1 fruit fly cellular context compared by ENCODE assay signal in the genomic region with DNA sequence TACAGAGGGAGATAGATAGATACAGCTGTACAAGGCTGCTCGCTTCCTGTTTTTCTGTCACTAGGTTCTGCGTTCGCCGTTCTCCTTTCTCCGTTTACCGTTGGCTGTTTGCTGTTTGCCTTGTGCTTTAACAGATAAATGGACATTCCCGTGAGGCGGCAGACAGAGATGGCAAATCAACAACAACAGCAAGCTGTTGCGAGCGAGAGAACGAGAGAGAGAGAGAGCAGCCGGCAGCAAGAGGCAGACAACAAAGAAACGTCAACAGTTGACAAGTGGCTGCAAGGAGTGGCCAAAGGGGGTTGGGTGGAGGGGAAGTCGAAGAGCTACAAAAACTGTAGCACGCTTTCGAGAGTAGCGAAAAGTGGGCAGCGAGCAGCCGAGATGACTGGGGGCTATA.
TF ChIP-seq lines count a peak whose summit lies in the region.

No protein-coding gene starts in this region.

TF ChIP-seq in whole organism, embryonic, 481 proteins besides CTCF, POLR2A, EP300 and RAD21 (continued from another document):
- TF ChIP-seq dmrt99B (tag; optimal IDR thresholded peaks at IDR 0.05; lab: Kevin White, UChicago) (no peak), Aef1 (GFP tag; IDR thresholded peaks at IDR 0.05; lab: Robert Waterston, UW) (no peak), zfh1 (GFP tag; IDR thresholded peaks at IDR 0.05; lab: Robert Waterston, UW) (0 out of 3 replicates have a peak, but pooled peaks have one; percentile 16), slp2 (GFP tag; optimal IDR thresholded peaks at IDR 0.05; lab: Kevin White, UChicago) (no peak), CG12071 (GFP tag; optimal IDR thresholded peaks at IDR 0.05; lab: Kevin White, UChicago) (no peak), CG10274 (GFP tag; optimal IDR thresholded peaks at IDR 0.05; lab: Kevin White, UChicago) (no peak), D (optimal IDR thresholded peaks at IDR 0.05; lab: Kevin White, UChicago) (no peak), D (GFP tag; optimal IDR thresholded peaks at IDR 0.05; lab: Kevin White, UChicago) (no peak), sens (GFP tag; lab: Kevin White, UChicago) (no peak), CG16815 (GFP tag; optimal IDR thresholded peaks at IDR 0.05; lab: Kevin White, UChicago) (no peak), CG6765 (GFP tag; optimal IDR thresholded peaks at IDR 0.05; lab: Kevin White, UChicago) (no peak), trem (tag; optimal IDR thresholded peaks at IDR 0.05; lab: Kevin White, UChicago) (no peak), otp (GFP tag; IDR thresholded peaks at IDR 0.05; lab: Robert Waterston, UW) (no peak), CG17186 (GFP tag; optimal IDR thresholded peaks at IDR 0.05; lab: Kevin White, UChicago) (no peak), jing (GFP tag; optimal IDR thresholded peaks at IDR 0.05; lab: Kevin White, UChicago) (no peak), Ets65A (GFP tag; lab: Kevin White, UChicago) (peak; percentile 53), ash1 (GFP tag; optimal IDR thresholded peaks at IDR 0.05; lab: Kevin White, UChicago) (no peak), h (optimal IDR thresholded peaks at IDR 0.05; lab: Kevin White, UChicago) (no peak), CG13123 (GFP tag; optimal IDR thresholded peaks at IDR 0.05; lab: Kevin White, UChicago) (no peak), pzg (GFP tag; optimal IDR thresholded peaks at IDR 0.05; lab: Kevin White, UChicago) (no peak), fd102C (GFP tag; optimal IDR thresholded peaks at IDR 0.05; lab: Kevin White, UChicago) (no peak), Hr78 (GFP tag; optimal IDR thresholded peaks at IDR 0.05; lab: Kevin White, UChicago) (no peak), hkb (optimal IDR thresholded peaks at IDR 0.05; lab: Kevin White, UChicago) (no peak), hkb (GFP tag; IDR thresholded peaks at IDR 0.05; lab: Robert Waterston, UW) (no peak), Lpt (GFP tag; optimal IDR thresholded peaks at IDR 0.05; lab: Kevin White, UChicago) (no peak), Asciz (GFP tag; optimal IDR thresholded peaks at IDR 0.05; lab: Kevin White, UChicago) (no peak), nom (GFP tag; optimal IDR thresholded peaks at IDR 0.05; lab: Kevin White, UChicago) (no peak), yki (optimal IDR thresholded peaks at IDR 0.05; lab: Kevin White, UChicago) (no peak), abd-A (tag; optimal IDR thresholded peaks at IDR 0.05; lab: Kevin White, UChicago) (peak; percentile 4), CG9609 (GFP tag; optimal IDR thresholded peaks at IDR 0.05; lab: Kevin White, UChicago) (no peak), CG18599 (GFP tag; optimal IDR thresholded peaks at IDR 0.05; lab: Kevin White, UChicago) (peak; percentile 10), CG34224 (GFP tag; IDR thresholded peaks at IDR 0.05; lab: Robert Waterston, UW; ENCODE audit: partially characterized antibody) (no peak), Fer2 (tag; optimal IDR thresholded peaks at IDR 0.05; lab: Kevin White, UChicago) (no peak), CG18476 (GFP tag; optimal IDR thresholded peaks at IDR 0.05; lab: Kevin White, UChicago) (no peak), tll (GFP tag; optimal IDR thresholded peaks at IDR 0.05; lab: Kevin White, UChicago) (no peak), ken (GFP tag; IDR thresholded peaks at IDR 0.05; lab: Robert Waterston, UW) (0 out of 3 replicates have a peak, but pooled peaks have one; percentile 26), CG13296 (GFP tag; optimal IDR thresholded peaks at IDR 0.05; lab: Kevin White, UChicago) (no peak), sens-2 (GFP tag; IDR thresholded peaks at IDR 0.05; lab: Robert Waterston, UW) (no peak), CG4730 (GFP tag; IDR thresholded peaks at IDR 0.05; lab: Robert Waterston, UW) (no peak), Xbp1 (GFP tag; optimal IDR thresholded peaks at IDR 0.05; lab: Kevin White, UChicago) (no peak), CG17912 (GFP tag; optimal IDR thresholded peaks at IDR 0.05; lab: Kevin White, UChicago) (no peak), B-H1 (GFP tag; IDR thresholded peaks at IDR 0.05; lab: Robert Waterston, UW) (no peak), crol (GFP tag; IDR thresholded peaks at IDR 0.05; lab: Robert Waterston, UW) (peak; percentile 63), insv (GFP tag; optimal IDR thresholded peaks at IDR 0.05; lab: Kevin White, UChicago) (no peak), sug (tag; optimal IDR thresholded peaks at IDR 0.05; lab: Kevin White, UChicago) (no peak), sisA (GFP tag; IDR thresholded peaks at IDR 0.05; lab: Robert Waterston, UW) (no peak), sima (GFP tag; optimal IDR thresholded peaks at IDR 0.05; lab: Kevin White, UChicago) (no peak), lab (GFP tag; optimal IDR thresholded peaks at IDR 0.05; lab: Kevin White, UChicago) (peak; percentile 2), zen2 (GFP tag; IDR thresholded peaks at IDR 0.05; lab: Robert Waterston, UW; ENCODE audit: partially characterized antibody) (no peak), CG2202 (tag; optimal IDR thresholded peaks at IDR 0.05; lab: Kevin White, UChicago) (no peak), gt (GFP tag; IDR thresholded peaks at IDR 0.05; lab: Robert Waterston, UW) (no peak), nmo (GFP tag; optimal IDR thresholded peaks at IDR 0.05; lab: Kevin White, UChicago) (no peak), bigmax (GFP tag; optimal IDR thresholded peaks at IDR 0.05; lab: Kevin White, UChicago) (no peak), Doc3 (GFP tag; IDR thresholded peaks at IDR 0.05; lab: Robert Waterston, UW; ENCODE audit: partially characterized antibody) (no peak), CG10431 (GFP tag; optimal IDR thresholded peaks at IDR 0.05; lab: Kevin White, UChicago) (no peak), scrt (GFP tag; optimal IDR thresholded peaks at IDR 0.05; lab: Kevin White, UChicago) (peak; percentile 32), Scr (GFP tag; IDR thresholded peaks at IDR 0.05; lab: Robert Waterston, UW; ENCODE audit: partially characterized antibody) (no peak), CG1832 (GFP tag; optimal IDR thresholded peaks at IDR 0.05; lab: Kevin White, UChicago) (peak; percentile 25)
